Worm (Caenorhabditis elegans) whole organism, midembryonic: ENCODE results near the gene ZK84.2.

Experiments
- T22C8.4 ChIP-seq: fragments of 200-800 bp; sonication (Bioruptor generic); IDR thresholded peaks from 2 replicates; pipeline ENCODE4 v1.3.6; 2022; ENCODE audit warnings: missing genetic modification characterization, missing compliant biosample characterization
- cog-1 ChIP-seq: sonication (generic microtip); optimal IDR thresholded peaks from 2 replicates; lab custom pipeline; 2016; ENCODE audit warnings: missing genetic modification characterization, missing compliant biosample characterization
- flt-1 ChIP-seq: fragments of 200-800 bp; sonication (Bioruptor generic); IDR thresholded peaks from 2 replicates; pipeline ENCODE4 v1.3.6; 2022; ENCODE audit warnings: missing genetic modification characterization, missing compliant biosample characterization
- klf-2 ChIP-seq: fragments of 200-800 bp; sonication (Bioruptor generic); conservative IDR thresholded peaks from 2 replicates; pipeline ENCODE4 v1.3.6; 2022; ENCODE audit warnings: missing genetic modification reagents, missing genetic modification characterization, missing compliant biosample characterization
- med-1 ChIP-seq: sonication (generic microtip); optimal IDR thresholded peaks from 2 replicates; lab custom pipeline; 2017; ENCODE audit warnings: missing genetic modification characterization, mild to moderate bottlenecking, missing compliant biosample characterization, antibody characterized with exemption, missing genetic modification reagents; ENCODE audit not compliant: insufficient read depth
- tab-1 ChIP-seq: fragments of 200-800 bp; sonication (Bioruptor generic); IDR thresholded peaks from 2 replicates; pipeline ENCODE4 v1.3.6; 2022; ENCODE audit warnings: missing genetic modification characterization, missing compliant biosample characterization

DNA sequence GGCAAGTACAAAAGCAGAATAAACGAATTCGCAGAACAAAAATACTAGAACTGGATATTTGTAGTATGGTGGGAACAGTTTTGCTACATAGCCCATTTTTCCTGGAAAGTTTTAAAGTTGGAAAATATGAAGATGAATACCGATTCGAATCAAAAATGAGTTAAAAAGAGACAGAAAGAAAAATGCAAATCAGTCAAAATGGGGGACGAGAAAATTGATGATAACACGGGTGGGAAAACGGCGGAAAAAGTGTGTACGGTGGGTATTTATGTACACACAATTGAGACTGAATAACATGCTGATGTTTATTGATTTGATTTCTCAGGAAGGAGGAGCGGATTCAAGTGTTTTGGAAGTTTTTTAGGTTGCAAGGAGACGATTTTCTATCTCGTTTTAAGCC lies 10.7 kb downstream of the ZK84.2 start, which contains the start of gene R12C12.9:
- TF ChIP-seq klf-2 (no peak), flt-1 (GFP tag; lab: Robert Waterston, UW) (no peak), cog-1 (tag; lab: Kevin White, UChicago) (no peak), med-1 (GFP tag; lab: Kevin White, UChicago) (no peak), T22C8.4 (GFP tag; lab: Robert Waterston, UW) (no peak), tab-1 (GFP tag; lab: Robert Waterston, UW) (no peak)
